Fruit fly (Drosophila melanogaster): ENCODE measurements around the gene CalpC.

CalpC gene

dm6 chrX:16350062-16350461 lies 24.5 kb downstream of the CalpC start, which contains the start of gene sl (continued):
- TF ChIP-seq CG8359 (GFP tag; optimal IDR thresholded peaks at IDR 0.05; ENCODE audit: borderline replicate concordance) (no peak), HLH4C (GFP tag; IDR thresholded peaks at IDR 0.05; ENCODE audit: partially characterized antibody) (no peak), CG17912 (GFP tag; optimal IDR thresholded peaks at IDR 0.05) (no peak), HmgZ (tag; optimal IDR thresholded peaks at IDR 0.05) (peak; percentile 36), grn (GFP tag; optimal IDR thresholded peaks at IDR 0.05) (peak; percentile 55), CG17328 (GFP tag; IDR thresholded peaks at IDR 0.05) (0 out of 2 replicates have a peak, but pooled peaks have one; percentile 19), gcm2 (GFP tag; optimal IDR thresholded peaks at IDR 0.05) (no peak), E2f2 (GFP tag; IDR thresholded peaks at IDR 0.05) (0 out of 2 replicates have a peak, but pooled peaks have one; percentile 19), chinmo (GFP tag; IDR thresholded peaks at IDR 0.05; ENCODE audit: partially characterized antibody) (0 out of 4 replicates have a peak, but pooled peaks have one; percentile 47), Scr (GFP tag; IDR thresholded peaks at IDR 0.05; ENCODE audit: partially characterized antibody) (peak; percentile 32), chif (GFP tag; optimal IDR thresholded peaks at IDR 0.05) (no peak), bigmax (GFP tag; optimal IDR thresholded peaks at IDR 0.05) (no peak), Rfx (GFP tag; IDR thresholded peaks at IDR 0.05) (peak; percentile 58), CG31365 (tag; optimal IDR thresholded peaks at IDR 0.05) (no peak), br (optimal IDR thresholded peaks at IDR 0.05) (no peak), CG14441 (GFP tag; IDR thresholded peaks at IDR 0.05) (no peak), CG9797 (GFP tag; optimal IDR thresholded peaks at IDR 0.05) (peak; percentile 71), Med (GFP tag) (peak; percentile 90), Dad (GFP tag; optimal IDR thresholded peaks at IDR 0.05) (peak; percentile 18), fu2 (GFP tag; optimal IDR thresholded peaks at IDR 0.05) (no peak), gro (GFP tag; optimal IDR thresholded peaks at IDR 0.05) (peak; percentile 41), H15 (GFP tag; IDR thresholded peaks at IDR 0.05) (no peak), Bteb2 (GFP tag; optimal IDR thresholded peaks at IDR 0.05) (no peak), bab2 (GFP tag; optimal IDR thresholded peaks at IDR 0.05) (peak; percentile 41), slbo (GFP tag; IDR thresholded peaks at IDR 0.05) (peak; percentile 53), ranshi (GFP tag; IDR thresholded peaks at IDR 0.05) (no peak), Fer3 (tag; optimal IDR thresholded peaks at IDR 0.05) (no peak), Ada2b (GFP tag; IDR thresholded peaks at IDR 0.05) (no peak), CG10431 (GFP tag; optimal IDR thresholded peaks at IDR 0.05) (no peak), al (GFP tag; IDR thresholded peaks at IDR 0.05) (no peak), unc-4 (GFP tag; IDR thresholded peaks at IDR 0.05; ENCODE audit: partially characterized antibody) (peak; percentile 19; the same call in 1 of the 2 replicates), Pdp1 (GFP tag; optimal IDR thresholded peaks at IDR 0.05) (peak in 1 of 2 experiments; percentile 71), CG17802 (tag; optimal IDR thresholded peaks at IDR 0.05) (peak; percentile 93), p53 (GFP tag; optimal IDR thresholded peaks at IDR 0.05) (no peak), CG12236 (GFP tag; optimal IDR thresholded peaks at IDR 0.05) (no peak), crp (GFP tag; optimal IDR thresholded peaks at IDR 0.05) (peak; percentile 5 to 82), CG14710 (tag; optimal IDR thresholded peaks at IDR 0.05) (peak; percentile 46), CG9727 (GFP tag; optimal IDR thresholded peaks at IDR 0.05) (no peak), nom (GFP tag; optimal IDR thresholded peaks at IDR 0.05) (no peak), YL-1 (GFP tag; optimal IDR thresholded peaks at IDR 0.05) (peak; percentile 57), vvl (GFP tag; IDR thresholded peaks at IDR 0.05) (0 out of 2 replicates have a peak, but pooled peaks have one; percentile 15), CG13775 (GFP tag; optimal IDR thresholded peaks at IDR 0.05) (no peak), Dp (GFP tag; optimal IDR thresholded peaks at IDR 0.05) (peak; percentile 7), Taf1 (GFP tag; IDR thresholded peaks at IDR 0.05) (no peak), nmo (GFP tag; optimal IDR thresholded peaks at IDR 0.05) (peak; percentile 22), CG3065 (GFP tag; optimal IDR thresholded peaks at IDR 0.05) (no peak), CG13624 (GFP tag; optimal IDR thresholded peaks at IDR 0.05) (peak; percentile 26), sob (GFP tag; IDR thresholded peaks at IDR 0.05) (no peak), Ets65A (GFP tag) (peak; percentile 46), CG2129 (GFP tag; IDR thresholded peaks at IDR 0.05; ENCODE audit: partially characterized antibody) (no peak), CG10321 (GFP tag; IDR thresholded peaks at IDR 0.05) (no peak)
